Fruit fly (Drosophila melanogaster): ENCODE data around the gene unc-13-4A.

The unc-13-4A gene

dm6 chr3L:7334990-7335389, 22.3 kb upstream of the unc-13-4A start, which contains the start of the genes wrm1 and wrm2 (continued):
- TF ChIP-seq gcm (GFP tag; optimal IDR thresholded peaks at IDR 0.05) (peak; percentile 53), CG4730 (GFP tag; IDR thresholded peaks at IDR 0.05) (no peak), CG10654 (GFP tag; optimal IDR thresholded peaks at IDR 0.05) (no peak), nmo (GFP tag; optimal IDR thresholded peaks at IDR 0.05) (peak; percentile 42), CG17829 (tag; optimal IDR thresholded peaks at IDR 0.05) (peak; percentile 22), CoRest (tag; optimal IDR thresholded peaks at IDR 0.05) (peak; percentile 15), Ada2b (GFP tag; IDR thresholded peaks at IDR 0.05) (no peak), CG12104 (GFP tag; optimal IDR thresholded peaks at IDR 0.05) (no peak), CG14050 (GFP tag; IDR thresholded peaks at IDR 0.05) (no peak), ato (GFP tag; IDR thresholded peaks at IDR 0.05; ENCODE audit: partially characterized antibody) (no peak), Optix (GFP tag; IDR thresholded peaks at IDR 0.05) (no peak), Deaf1 (tag; optimal IDR thresholded peaks at IDR 0.05) (no peak), gsb (GFP tag; IDR thresholded peaks at IDR 0.05) (no peak), ro (GFP tag; IDR thresholded peaks at IDR 0.05) (no peak), CG15073 (GFP tag; optimal IDR thresholded peaks at IDR 0.05) (no peak), vfl (GFP tag; optimal IDR thresholded peaks at IDR 0.05) (no peak), Sin3A (optimal IDR thresholded peaks at IDR 0.05) (peak; percentile 10), CG6765 (GFP tag; optimal IDR thresholded peaks at IDR 0.05) (no peak), Spps (tag; optimal IDR thresholded peaks at IDR 0.05) (no peak), HLH3B (GFP tag; IDR thresholded peaks at IDR 0.05) (no peak)

- peak; percentile 34 for TF ChIP-seq her (GFP tag; optimal IDR thresholded peaks at IDR 0.05)
- TF ChIP-seq Six4 (GFP tag; optimal IDR thresholded peaks at IDR 0.05), result peak; percentile 77
- TF ChIP-seq Med (GFP tag), result peak; percentile 94
- peak; percentile 33 for TF ChIP-seq pros (GFP tag; optimal IDR thresholded peaks at IDR 0.05)
- TF ChIP-seq CG6683 (GFP tag; optimal IDR thresholded peaks at IDR 0.05), result peak; percentile 78
- TF ChIP-seq Dbx (GFP tag; IDR thresholded peaks at IDR 0.05), result peak; percentile 83
- peak; percentile 87; the same call in 2 of the 3 replicates for TF ChIP-seq so (GFP tag; IDR thresholded peaks at IDR 0.05)
- TF ChIP-seq CG3281 (GFP tag; optimal IDR thresholded peaks at IDR 0.05), result peak; percentile 85
- peak; percentile 82 for TF ChIP-seq CG4404 (GFP tag; IDR thresholded peaks at IDR 0.05)
- peak; percentile 52 for TF ChIP-seq CG2875 (GFP tag; optimal IDR thresholded peaks at IDR 0.05)
- TF ChIP-seq Adf1 (GFP tag; IDR thresholded peaks at IDR 0.05), result peak; percentile 49
- TF ChIP-seq CG4730 (GFP tag; IDR thresholded peaks at IDR 0.05), result peak; percentile 78
- TF ChIP-seq ewg (GFP tag; optimal IDR thresholded peaks at IDR 0.05), result peak; percentile 77
- TF ChIP-seq CG8478 (optimal IDR thresholded peaks at IDR 0.05), result no peak
- TF ChIP-seq CG10959 (GFP tag; IDR thresholded peaks at IDR 0.05), result peak; percentile 54
- no peak for TF ChIP-seq Doc2 (GFP tag; IDR thresholded peaks at IDR 0.05)
- TF ChIP-seq yki (optimal IDR thresholded peaks at IDR 0.05), result no peak
- TF ChIP-seq CG3995 (GFP tag; optimal IDR thresholded peaks at IDR 0.05), result no peak
- no peak for TF ChIP-seq btn (GFP tag; optimal IDR thresholded peaks at IDR 0.05)
- peak; percentile 71; the same call in 2 of the 3 replicates for TF ChIP-seq CG2889 (GFP tag; IDR thresholded peaks at IDR 0.05)
- peak; percentile 92 for TF ChIP-seq gsb-n (tag; optimal IDR thresholded peaks at IDR 0.05)
- peak; percentile 94 for TF ChIP-seq CG13894 (tag; optimal IDR thresholded peaks at IDR 0.05)
- no peak for TF ChIP-seq cad (GFP tag; optimal IDR thresholded peaks at IDR 0.05)
- peak; percentile 70 for TF ChIP-seq Elba2 (GFP tag; optimal IDR thresholded peaks at IDR 0.05)
- peak; percentile 85 for TF ChIP-seq CG2116 (GFP tag; optimal IDR thresholded peaks at IDR 0.05)
- peak; percentile 80 for TF ChIP-seq H2.0 (GFP tag; IDR thresholded peaks at IDR 0.05)
- peak; percentile 87 for TF ChIP-seq salm (tag; optimal IDR thresholded peaks at IDR 0.05)
- TF ChIP-seq CG33557 (GFP tag; optimal IDR thresholded peaks at IDR 0.05), result peak; percentile 93
- TF ChIP-seq HLH54F (GFP tag; optimal IDR thresholded peaks at IDR 0.05), result peak; percentile 49
- TF ChIP-seq CG11723 (GFP tag; optimal IDR thresholded peaks at IDR 0.05), result peak; percentile 69
- TF ChIP-seq Xrp1 (GFP tag; IDR thresholded peaks at IDR 0.05), result peak; percentile 87
- peak; percentile 52 for TF ChIP-seq chn (GFP tag; optimal IDR thresholded peaks at IDR 0.05)
- no peak for TF ChIP-seq jing (GFP tag; optimal IDR thresholded peaks at IDR 0.05)
Measured at dm6 chr3L:7328567-7329253, 16.0 kb upstream of the unc-13-4A start, which contains the start of the genes mrva, CG42307 and mus312. mrva (minus strand) TSS chr3L:7328842. CG42307 (plus strand) TSS chr3L:7329132. mus312 (plus strand) TSS chr3L:7329132.
